Worm (Caenorhabditis elegans): ENCODE data around the gene sri-53.

ce11 chrII:3224631-3225030 is 22.2 kb upstream of the sri-53 start, which contains the start of gene ZC239.15:
- no peak for TF ChIP-seq elt-3 (tag; optimal IDR thresholded peaks at IDR 0.05)
- TF ChIP-seq nhr-237 (tag; optimal IDR thresholded peaks at IDR 0.05), result no peak
- TF ChIP-seq nhr-76 (tag; optimal IDR thresholded peaks at IDR 0.05), result no peak
- TF ChIP-seq lir-3 (tag; optimal IDR thresholded peaks at IDR 0.05; ENCODE audit: poor library complexity), result no peak
- TF ChIP-seq nhr-28 (tag; optimal IDR thresholded peaks at IDR 0.05), result no peak
- no peak for TF ChIP-seq pqm-1 (tag; optimal IDR thresholded peaks at IDR 0.05)
- TF ChIP-seq pax-3 (tag; optimal IDR thresholded peaks at IDR 0.05), result no peak
- TF ChIP-seq mab-9 (GFP tag; IDR thresholded peaks at IDR 0.05), result no peak
- TF ChIP-seq dpl-1 (GFP tag; optimal IDR thresholded peaks at IDR 0.05), result no peak
- TF ChIP-seq nhr-20 (tag; optimal IDR thresholded peaks at IDR 0.05), result no peak
- no peak for TF ChIP-seq aly-2 (tag; optimal IDR thresholded peaks at IDR 0.05)
